Worm (Caenorhabditis elegans): Measurements from ENCODE around the gene madf-11.

The madf-11 gene

DNA sequence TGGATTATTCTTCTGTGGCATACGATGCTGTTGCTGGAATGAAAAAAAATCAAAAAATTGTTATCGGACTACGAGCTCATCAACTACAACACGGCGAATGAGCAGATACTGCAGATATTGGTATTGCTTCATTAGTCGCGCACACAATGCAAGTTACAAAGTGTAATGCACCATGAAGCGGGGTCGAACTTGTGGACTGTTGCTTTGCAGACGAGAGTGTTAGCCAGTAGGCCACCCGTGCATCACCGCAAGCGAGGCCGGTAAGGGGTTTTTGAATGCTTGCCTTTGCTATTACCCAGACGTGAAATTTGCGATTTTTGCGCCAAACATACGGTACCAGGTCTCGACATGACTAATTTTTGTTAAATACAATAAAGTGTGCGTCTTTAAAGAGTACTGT is 1.3 kb downstream of the madf-11 start (continued):
- TF ChIP-seq F57C9.4 (tag; optimal IDR thresholded peaks at IDR 0.05) (peak; percentile 57), somi-1 (GFP tag; optimal IDR thresholded peaks at IDR 0.05) (peak; percentile 76), dox-1 (GFP tag; IDR thresholded peaks at IDR 0.05) (peak; percentile 84), madf-10 (tag; optimal IDR thresholded peaks at IDR 0.05) (peak; percentile 83), madf-8 (GFP tag; conservative IDR thresholded peaks at IDR 0.05) (peak; percentile 19; the same call in 1 of the 2 replicates), ekl-4 (GFP tag; IDR thresholded peaks at IDR 0.05) (peak; percentile 77; the same call in 1 of the 2 replicates), mes-4 (tag; optimal IDR thresholded peaks at IDR 0.05) (peak; percentile 87), ceh-40 (GFP tag; IDR thresholded peaks at IDR 0.05) (peak; percentile 87; the same call in 1 of the 2 replicates), rec-8 (tag; optimal IDR thresholded peaks at IDR 0.05) (peak; percentile 77 to 91), him-1 (tag; optimal IDR thresholded peaks at IDR 0.05) (peak; percentile 52), lag-1 (GFP tag; IDR thresholded peaks at IDR 0.05) (no peak), bed-1 (GFP tag; IDR thresholded peaks at IDR 0.05) (0 out of 2 replicates have a peak, but pooled peaks have one; percentile 59), rcor-1 (GFP tag; IDR thresholded peaks at IDR 0.05) (peak; percentile 81), T07F8.4 (tag; optimal IDR thresholded peaks at IDR 0.05) (peak; percentile 87), ceh-58 (GFP tag; IDR thresholded peaks at IDR 0.05) (no peak), hlh-26 (GFP tag; conservative IDR thresholded peaks at IDR 0.05) (no peak), attf-3 (GFP tag; conservative IDR thresholded peaks at IDR 0.05) (peak; percentile 56; the same call in 1 of the 2 replicates), snpc-1.1 (tag; optimal IDR thresholded peaks at IDR 0.05; ENCODE audit: insufficient read depth) (peak; percentile 57), ceh-79 (tag; optimal IDR thresholded peaks at IDR 0.05) (peak; percentile 65), pha-4 (tag; optimal IDR thresholded peaks at IDR 0.05) (no peak), ztf-3 (GFP tag; optimal IDR thresholded peaks at IDR 0.05) (peak; percentile 74), F39B2.1 (GFP tag; IDR thresholded peaks at IDR 0.05) (peak; percentile 69; the same call in 1 of the 2 replicates), ztf-6 (GFP tag; IDR thresholded peaks at IDR 0.05) (0 out of 2 replicates have a peak, but pooled peaks have one; percentile 31), tbp1 (GFP tag; optimal IDR thresholded peaks at IDR 0.05) (peak; percentile 97), athp-1 (tag; optimal IDR thresholded peaks at IDR 0.05) (peak; percentile 93), lin-35 (GFP tag; optimal IDR thresholded peaks at IDR 0.05) (peak in 1 of 3 experiments; percentile 57), ztf-28 (GFP tag; IDR thresholded peaks at IDR 0.05) (0 out of 2 replicates have a peak, but pooled peaks have one; percentile 50), aptf-2 (GFP tag; conservative IDR thresholded peaks at IDR 0.05) (peak; percentile 67; the same call in 1 of the 2 replicates), K12H6.12 (tag; optimal IDR thresholded peaks at IDR 0.05) (peak; percentile 56), zfh-2 (GFP tag; conservative IDR thresholded peaks at IDR 0.05) (peak; percentile 51; the same call in 1 of the 2 replicates), hmg-20 (GFP tag; IDR thresholded peaks at IDR 0.05) (peak; percentile 77; the same call in 1 of the 2 replicates)

DNA sequence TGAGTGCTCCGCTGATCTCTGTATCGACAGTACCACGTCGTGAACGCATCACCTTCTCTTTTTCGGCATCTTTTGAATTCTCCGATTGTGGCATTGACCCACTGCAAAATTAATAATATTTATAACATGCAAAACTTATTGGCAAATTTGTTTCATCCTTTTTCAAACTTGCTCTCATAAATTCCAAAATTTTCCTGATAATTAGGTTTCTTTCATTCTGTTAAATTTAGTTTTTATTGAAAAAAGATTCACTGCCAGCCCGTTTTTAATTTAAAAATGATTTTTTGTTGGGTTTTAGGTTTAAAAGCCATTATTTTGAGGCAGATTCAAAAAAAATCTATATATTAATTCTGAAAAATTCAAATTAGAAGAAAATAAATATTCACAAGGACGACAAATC is 3.3 kb downstream of the madf-11 start, which contains the start of gene wdr-37:
Gene wdr-37 (minus strand): TSS at position 101 of the 400 bp plus-strand sequence.
- no peak for TF ChIP-seq rec-8 (tag; optimal IDR thresholded peaks at IDR 0.05)
- no peak for TF ChIP-seq snpc-4 (GFP tag; optimal IDR thresholded peaks at IDR 0.05)
- no peak for TF ChIP-seq snpc-4 (tag; optimal IDR thresholded peaks at IDR 0.05)

DNA sequence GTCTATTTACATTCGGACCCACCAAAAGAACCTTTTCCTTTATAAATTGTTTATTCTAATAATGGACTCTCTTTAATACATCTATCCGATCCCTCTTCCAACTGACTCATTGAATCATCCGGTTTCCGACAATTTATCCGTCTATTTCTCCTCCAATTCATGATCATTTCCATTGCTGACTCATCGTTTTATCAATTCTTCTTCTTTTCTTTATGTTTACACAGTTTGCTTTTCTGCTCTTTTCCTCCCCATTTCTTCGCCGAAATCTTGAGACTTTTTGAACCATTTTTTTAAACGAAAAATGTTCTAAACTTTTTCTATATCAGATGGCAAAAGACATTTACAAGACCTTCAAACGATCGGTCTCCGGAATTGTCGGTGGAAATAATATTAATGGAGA is 7.8 kb downstream of the madf-11 start, which contains the start of gene ced-6:
Gene ced-6 (plus strand): TSS at position 327 of the 400 bp plus-strand sequence.
- TF ChIP-seq B0035.1 (tag; optimal IDR thresholded peaks at IDR 0.05) (no peak), ceh-100 (GFP tag; IDR thresholded peaks at IDR 0.05) (no peak), nhr-120 (GFP tag; IDR thresholded peaks at IDR 0.05) (no peak), bed-2 (GFP tag; IDR thresholded peaks at IDR 0.05) (no peak), madf-10 (tag; optimal IDR thresholded peaks at IDR 0.05) (no peak), ceh-58 (GFP tag; IDR thresholded peaks at IDR 0.05) (no peak), nhr-90 (tag; optimal IDR thresholded peaks at IDR 0.05) (no peak), D2030.7 (GFP tag; IDR thresholded peaks at IDR 0.05) (no peak), K12H6.12 (tag; optimal IDR thresholded peaks at IDR 0.05) (no peak), xnd-1 (tag; optimal IDR thresholded peaks at IDR 0.05) (no peak), F57C9.4 (tag; optimal IDR thresholded peaks at IDR 0.05) (no peak), hmg-20 (GFP tag; IDR thresholded peaks at IDR 0.05) (no peak), Y95B8A.8 (GFP tag; IDR thresholded peaks at IDR 0.05) (no peak), F33H1.4 (GFP tag; IDR thresholded peaks at IDR 0.05) (no peak)

Measured in whole organism, young adult.